Fruit fly (Drosophila melanogaster) whole organism, embryonic: ENCODE measurements around the gene dpr15.

ENCODE experiments used
- CG10209 ChIP-seq: fragments of 200-800 bp; sonication (Bioruptor generic); optimal IDR thresholded peaks from 3 replicates; lab custom pipeline; 2017; ENCODE audit warnings: missing biosample characterization, mild to moderate bottlenecking, missing genetic modification characterization, missing genetic modification reagents
- CG13624 ChIP-seq: fragments of 200-800 bp; sonication (Bioruptor generic); optimal IDR thresholded peaks from 2 replicates; lab custom pipeline; 2016; ENCODE audit warnings: missing biosample characterization, missing genetic modification characterization
- CG13894 ChIP-seq: fragments of 200-800 bp; sonication (Bioruptor generic); optimal IDR thresholded peaks from 3 replicates; lab custom pipeline; 2018; ENCODE audit warnings: missing biosample characterization, mild to moderate bottlenecking, missing genetic modification characterization, moderate library complexity
- CG15479 ChIP-seq: fragments of 200-800 bp; sonication (Bioruptor generic); optimal IDR thresholded peaks from 3 replicates; lab custom pipeline; 2019; ENCODE audit warnings: missing biosample characterization, mild to moderate bottlenecking, missing genetic modification characterization, moderate library complexity
- CG15696 ChIP-seq: fragments of 200-800 bp; sonication (Bioruptor generic); optimal IDR thresholded peaks from 2 replicates; lab custom pipeline; 2019; ENCODE audit warnings: missing biosample characterization, mild to moderate bottlenecking, missing genetic modification characterization, moderate library complexity
- CG1603 ChIP-seq: fragments of 200-800 bp; sonication (Bioruptor generic); optimal IDR thresholded peaks from 2 replicates; lab custom pipeline; 2019; ENCODE audit warnings: missing biosample characterization, mild to moderate bottlenecking, missing genetic modification characterization, moderate library complexity
- CG17359 ChIP-seq: fragments of 200-800 bp; sonication (Bioruptor generic); optimal IDR thresholded peaks from 3 replicates; lab custom pipeline; 2018; ENCODE audit warnings: missing biosample characterization, mild to moderate bottlenecking, missing genetic modification characterization, moderate library complexity
- CG17912 ChIP-seq: fragments of 200-800 bp; sonication (Bioruptor generic); optimal IDR thresholded peaks from 2 replicates; lab custom pipeline; 2018; ENCODE audit warnings: missing biosample characterization, mild to moderate bottlenecking, missing genetic modification characterization
- CG18599 ChIP-seq: fragments of 200-800 bp; sonication (Bioruptor generic); optimal IDR thresholded peaks from 3 replicates; lab custom pipeline; 2017; ENCODE audit warnings: missing biosample characterization, missing genetic modification characterization, mild to moderate bottlenecking, moderate library complexity, missing genetic modification reagents
- CG30431 ChIP-seq: fragments of 200-800 bp; sonication (Bioruptor generic); optimal IDR thresholded peaks from 2 replicates; lab custom pipeline; 2017; ENCODE audit warnings: missing biosample characterization, missing genetic modification characterization
- CG34422 ChIP-seq: fragments of 200-800 bp; sonication (Bioruptor generic); IDR thresholded peaks from 3 replicates; pipeline ENCODE4 v1.3.6; 2022; ENCODE audit warnings: missing biosample characterization, missing genetic modification characterization
- CG6254 ChIP-seq: fragments of 200-800 bp; sonication (Bioruptor generic); optimal IDR thresholded peaks from 3 replicates; lab custom pipeline; 2017; ENCODE audit warnings: mild to moderate bottlenecking, missing biosample characterization, missing genetic modification reagents, missing genetic modification characterization
- CG6689 ChIP-seq: fragments of 200-800 bp; sonication (Bioruptor generic); IDR thresholded peaks from 2 replicates; pipeline ENCODE4 v1.3.6; 2022; ENCODE audit warnings: missing biosample characterization, missing genetic modification characterization
- CG6791 ChIP-seq: fragments of 200-800 bp; sonication (Bioruptor generic); IDR thresholded peaks from 3 replicates; pipeline ENCODE4 v1.3.6; 2022; ENCODE audit warnings: missing biosample characterization, missing genetic modification characterization; ENCODE audit not compliant: partially characterized antibody
- CG9727 ChIP-seq: fragments of 200-800 bp; sonication (Bioruptor generic); optimal IDR thresholded peaks from 3 replicates; lab custom pipeline; 2017; ENCODE audit warnings: missing biosample characterization, mild to moderate bottlenecking, missing genetic modification characterization
- CTCF ChIP-seq: fragments of 200-800 bp; sonication (Bioruptor generic); optimal IDR thresholded peaks from 2 replicates; lab custom pipeline; 2017; ENCODE audit warnings: missing biosample characterization, mild to moderate bottlenecking, missing genetic modification characterization, moderate library complexity
- CrebB ChIP-seq: fragments of 200-800 bp; sonication (Bioruptor generic); optimal IDR thresholded peaks from 3 replicates; lab custom pipeline; 2018; ENCODE audit warnings: missing biosample characterization, mild to moderate bottlenecking, missing genetic modification characterization
- Deaf1 ChIP-seq: fragments of 200-800 bp; optimal IDR thresholded peaks from 3 replicates; lab custom pipeline; 2019; ENCODE audit warnings: missing biosample characterization, mild to moderate bottlenecking, missing genetic modification characterization, moderate library complexity
- Dll ChIP-seq: fragments of 200-800 bp; sonication (Bioruptor generic); IDR thresholded peaks from 4 replicates; pipeline ENCODE4 v1.3.6; 2022; ENCODE audit warnings: missing biosample characterization, missing genetic modification characterization; ENCODE audit not compliant: partially characterized antibody
- Hey ChIP-seq: fragments of 200-800 bp; sonication (Bioruptor generic); optimal IDR thresholded peaks from 3 replicates; lab custom pipeline; 2018; ENCODE audit warnings: missing biosample characterization, mild to moderate bottlenecking, missing genetic modification characterization
- Hmr ChIP-seq: fragments of 200-800 bp; sonication (Bioruptor generic); optimal IDR thresholded peaks from 3 replicates; lab custom pipeline; 2017; ENCODE audit warnings: mild to moderate bottlenecking, missing biosample characterization, missing genetic modification reagents, missing genetic modification characterization
- Hr3 ChIP-seq: fragments of 200-800 bp; sonication (Bioruptor generic); optimal IDR thresholded peaks from 3 replicates; lab custom pipeline; 2016; ENCODE audit warnings: missing biosample characterization, missing genetic modification characterization
- Hr51 ChIP-seq, 2 experiments: fragments of 200-800 bp; sonication (Bioruptor generic); optimal IDR thresholded peaks; 2 replicates in 1 of 2; 3 replicates in 1 of 2; lab custom pipeline; 2016 to 2018; ENCODE audit warnings: missing biosample characterization in 2 of 2, missing genetic modification characterization in 2 of 2, mild to moderate bottlenecking in 1 of 2, moderate library complexity in 1 of 2
- Jarid2 ChIP-seq: fragments of 200-800 bp; sonication (Bioruptor generic); optimal IDR thresholded peaks from 3 replicates; lab custom pipeline; 2017; ENCODE audit warnings: mild to moderate bottlenecking, missing biosample characterization, missing genetic modification reagents, missing genetic modification characterization
- Optix ChIP-seq: fragments of 200-800 bp; sonication (Bioruptor generic); IDR thresholded peaks from 3 replicates; pipeline ENCODE4 v1.3.6; 2022; ENCODE audit warnings: missing biosample characterization, missing genetic modification characterization
- Ptx1 ChIP-seq: fragments of 200-800 bp; sonication (Bioruptor generic); IDR thresholded peaks from 2 replicates; pipeline ENCODE4 v1.3.6; 2022; ENCODE audit warnings: missing biosample characterization, missing genetic modification characterization
- Sry-β ChIP-seq: fragments of 200-800 bp; sonication (Bioruptor generic); optimal IDR thresholded peaks from 2 replicates; lab custom pipeline; 2018; ENCODE audit warnings: missing biosample characterization, mild to moderate bottlenecking, missing genetic modification characterization, moderate library complexity
- Trl ChIP-seq, 3 experiments: fragments of >200 bp in 2 of 3; fragments of 200-800 bp in 1 of 3; sonication (Bioruptor generic) in 1 of 3; optimal IDR thresholded peaks; 2 replicates in 1 of 3; 3 replicates in 2 of 3; lab custom pipeline; 2016 to 2017; ENCODE audit warnings: missing biosample characterization in 1 of 3, missing genetic modification characterization in 1 of 3
- Vsx1 ChIP-seq: fragments of 200-800 bp; sonication (Bioruptor generic); optimal IDR thresholded peaks from 2 replicates; lab custom pipeline; 2017; ENCODE audit warnings: missing biosample characterization, mild to moderate bottlenecking, missing genetic modification characterization, missing genetic modification reagents
- ac ChIP-seq: fragments of 200-800 bp; sonication (Bioruptor generic); optimal IDR thresholded peaks from 3 replicates; lab custom pipeline; 2017; ENCODE audit warnings: missing biosample characterization, mild to moderate bottlenecking, missing genetic modification characterization
- ewg ChIP-seq: fragments of 200-800 bp; sonication (Bioruptor generic); optimal IDR thresholded peaks from 3 replicates; lab custom pipeline; 2017; ENCODE audit warnings: mild to moderate bottlenecking, missing biosample characterization, missing genetic modification reagents, missing genetic modification characterization
- fd102C ChIP-seq: fragments of 200-800 bp; sonication (Bioruptor generic); optimal IDR thresholded peaks from 2 replicates; lab custom pipeline; 2018; ENCODE audit warnings: missing biosample characterization, mild to moderate bottlenecking, missing genetic modification characterization, moderate library complexity
- fd64A ChIP-seq: fragments of 200-800 bp; sonication (Bioruptor generic); optimal IDR thresholded peaks from 3 replicates; lab custom pipeline; 2018; ENCODE audit warnings: missing biosample characterization, mild to moderate bottlenecking, missing genetic modification characterization
- gem ChIP-seq: fragments of 200-800 bp; sonication (Bioruptor generic); optimal IDR thresholded peaks from 2 replicates; lab custom pipeline; 2019; ENCODE audit warnings: missing biosample characterization, mild to moderate bottlenecking, missing genetic modification characterization, moderate library complexity
- gsb ChIP-seq: fragments of 200-800 bp; sonication (Bioruptor generic); IDR thresholded peaks from 2 replicates; pipeline ENCODE4 v1.3.6; 2022; ENCODE audit warnings: missing biosample characterization, missing genetic modification characterization
- gsb-n ChIP-seq: fragments of 200-800 bp; sonication (Bioruptor generic); optimal IDR thresholded peaks from 3 replicates; lab custom pipeline; 2018; ENCODE audit warnings: missing biosample characterization, mild to moderate bottlenecking, missing genetic modification characterization
- jumu ChIP-seq: fragments of 200-800 bp; sonication (Bioruptor generic); optimal IDR thresholded peaks from 3 replicates; lab custom pipeline; 2016; ENCODE audit warnings: missing biosample characterization, missing genetic modification characterization
- lab ChIP-seq: fragments of 200-800 bp; sonication (Bioruptor generic); optimal IDR thresholded peaks from 3 replicates; lab custom pipeline; 2017; ENCODE audit warnings: missing biosample characterization, missing genetic modification characterization, mild to moderate bottlenecking, moderate library complexity, missing genetic modification reagents
- nerfin-1 ChIP-seq: fragments of 200-800 bp; sonication (Bioruptor generic); optimal IDR thresholded peaks from 3 replicates; lab custom pipeline; 2019; ENCODE audit warnings: missing biosample characterization, mild to moderate bottlenecking, missing genetic modification characterization, moderate library complexity
- otp ChIP-seq: fragments of 200-800 bp; sonication (Bioruptor generic); IDR thresholded peaks from 3 replicates; pipeline ENCODE4, ENCODE4 v1.3.6; 2022; ENCODE audit warnings: missing biosample characterization, missing genetic modification characterization
- prd ChIP-seq, 3 experiments: fragments of >200 bp in 2 of 3; fragments of 200-800 bp in 1 of 3; sonication (Bioruptor generic) in 1 of 3; optimal IDR thresholded peaks in 2 of 3; IDR thresholded peaks in 1 of 3; 2 replicates in 2 of 3; 3 replicates in 1 of 3; pipeline versions ENCODE4 v1.3.6 to Lab custom; 2017 to 2022; ENCODE audit warnings: missing biosample characterization in 1 of 3, missing genetic modification characterization in 1 of 3
- sens ChIP-seq: fragments of 200-800 bp; sonication (Bioruptor generic); peaks from one replicate; lab custom pipeline; 2016; ENCODE audit warnings: missing biosample characterization, missing genetic modification characterization
- ssp ChIP-seq: fragments of 200-800 bp; sonication (Bioruptor generic); IDR thresholded peaks from 2 replicates; pipeline ENCODE4 v1.3.6; 2022; ENCODE audit warnings: missing biosample characterization, missing genetic modification characterization
- tap ChIP-seq: fragments of 200-800 bp; optimal IDR thresholded peaks from 3 replicates; lab custom pipeline; 2019; ENCODE audit warnings: missing biosample characterization, mild to moderate bottlenecking, missing genetic modification characterization, moderate library complexity
- tio ChIP-seq: fragments of 200-800 bp; sonication (Bioruptor generic); optimal IDR thresholded peaks from 2 replicates; lab custom pipeline; 2017; ENCODE audit warnings: missing biosample characterization, missing genetic modification characterization, inconsistent platforms
- tll ChIP-seq, 2 experiments: fragments of 200-800 bp in 1 of 2; fragments of >200 bp in 1 of 2; sonication (Bioruptor generic) in 1 of 2; optimal IDR thresholded peaks; 2 replicates each; lab custom pipeline; 2017 to 2019; ENCODE audit warnings: missing biosample characterization in 2 of 2, missing genetic modification characterization in 2 of 2, mild to moderate bottlenecking in 1 of 2, moderate library complexity in 1 of 2
- tup ChIP-seq: fragments of 200-800 bp; sonication (Bioruptor generic); optimal IDR thresholded peaks from 2 replicates; lab custom pipeline; 2016; ENCODE audit warnings: missing biosample characterization, mild to moderate bottlenecking, missing genetic modification characterization, moderate library complexity
- twi ChIP-seq: fragments of 200-800 bp; optimal IDR thresholded peaks from 2 replicates; lab custom pipeline; 2019; ENCODE audit warnings: missing biosample characterization, mild to moderate bottlenecking, missing genetic modification characterization, moderate library complexity

The dpr15 gene

dm6 chr3R:12113700-12114099 is 44.7 kb downstream of the dpr15 start:
- TF ChIP-seq lab (GFP tag; lab: Kevin White, UChicago) (peak; percentile 22), sens (GFP tag; lab: Kevin White, UChicago) (peak; percentile 82), prd (optimal IDR thresholded peaks at IDR 0.05; lab: Kevin White, UChicago) (no peak), prd (GFP tag; IDR thresholded peaks at IDR 0.05; lab: Robert Waterston, UW) (peak; percentile 24; the same call in 1 of the 3 replicates), CG10209 (GFP tag; lab: Kevin White, UChicago) (peak; percentile 19), gem (tag; lab: Kevin White, UChicago) (peak; percentile 16), Hmr (GFP tag; lab: Kevin White, UChicago) (peak; percentile 19), CG18599 (GFP tag; lab: Kevin White, UChicago) (peak; percentile 36), ac (peak; percentile 33), CG13624 (GFP tag; lab: Kevin White, UChicago) (no peak), ssp (no peak), fd102C (GFP tag; lab: Kevin White, UChicago) (peak; percentile 89), CG15696 (tag; lab: Kevin White, UChicago) (peak; percentile 75), CG15479 (peak; percentile 38), CG17359 (tag; lab: Kevin White, UChicago) (no peak), Trl (optimal IDR thresholded peaks at IDR 0.05; lab: Kevin White, UChicago) (no peak), Trl (GFP tag; optimal IDR thresholded peaks at IDR 0.05; lab: Kevin White, UChicago) (peak; percentile 16), tup (GFP tag; lab: Kevin White, UChicago) (no peak), tll (GFP tag; optimal IDR thresholded peaks at IDR 0.05; lab: Kevin White, UChicago) (peak in 1 of 2 experiments; percentile 18), CG9727 (GFP tag; lab: Kevin White, UChicago) (peak; percentile 39)
- TF ChIP-seq, all 482 proteins: peak for 14

- TF ChIP-seq Trl (optimal IDR thresholded peaks at IDR 0.05; lab: Kevin White, UChicago), result no peak
- no peak for TF ChIP-seq Trl (GFP tag; optimal IDR thresholded peaks at IDR 0.05; lab: Kevin White, UChicago)
- no peak for TF ChIP-seq Hey (tag; lab: Kevin White, UChicago)
- TF ChIP-seq Optix (GFP tag; lab: Robert Waterston, UW), result no peak
- peak; percentile 58 for TF ChIP-seq nerfin-1 (tag; lab: Kevin White, UChicago)
- TF ChIP-seq CG34422 (GFP tag; lab: Robert Waterston, UW), result no peak
- TF ChIP-seq Deaf1 (tag; lab: Kevin White, UChicago), result peak; percentile 88
- TF ChIP-seq fd64A (GFP tag; lab: Kevin White, UChicago), result no peak
- no peak for TF ChIP-seq Sry-β (GFP tag; lab: Kevin White, UChicago)
- no peak for TF ChIP-seq tap (tag; lab: Kevin White, UChicago)
- no peak for TF ChIP-seq twi (tag; lab: Kevin White, UChicago)
- peak; percentile 46 for TF ChIP-seq Jarid2 (GFP tag; lab: Kevin White, UChicago)
- TF ChIP-seq ewg (GFP tag; lab: Kevin White, UChicago), result peak; percentile 77
- TF ChIP-seq Hr3 (GFP tag; lab: Kevin White, UChicago), result no peak
- no peak; the same call in 1 of the 2 replicates for TF ChIP-seq gsb
- no peak for TF ChIP-seq CrebB (tag; lab: Kevin White, UChicago)
- no peak for TF ChIP-seq CG17912 (GFP tag; lab: Kevin White, UChicago)
- no peak for TF ChIP-seq gsb-n (tag; lab: Kevin White, UChicago)
- no peak for TF ChIP-seq tio (GFP tag; lab: Kevin White, UChicago)
- no peak for TF ChIP-seq Vsx1 (GFP tag; lab: Kevin White, UChicago)
- TF ChIP-seq CG6791 (GFP tag; lab: Robert Waterston, UW), result no peak
- no peak for TF ChIP-seq CTCF (GFP tag; lab: Kevin White, UChicago)
- no peak for TF ChIP-seq CG6254
- peak in 1 of 2 experiments; percentile 24 for TF ChIP-seq Hr51 (GFP tag; optimal IDR thresholded peaks at IDR 0.05; lab: Kevin White, UChicago)
- TF ChIP-seq otp (GFP tag; lab: Robert Waterston, UW), result no peak
- TF ChIP-seq Ptx1 (GFP tag; lab: Robert Waterston, UW), result no peak
- no peak for TF ChIP-seq CG1603
- TF ChIP-seq Dll (GFP tag; lab: Robert Waterston, UW), result no peak
- TF ChIP-seq CG6689 (GFP tag; lab: Robert Waterston, UW), result no peak
- no peak for TF ChIP-seq jumu (GFP tag; lab: Kevin White, UChicago)
- TF ChIP-seq CG30431 (GFP tag; lab: Kevin White, UChicago), result no peak
- TF ChIP-seq CG13894, result peak; percentile 65
These were observed 63.8 kb downstream of the dpr15 start, which contains the start of gene dpr17 for dm6 chr3R:12094588-12094987. TSS of gene dpr17 (plus strand) at chr3R:12094876.
